Fruit fly (Drosophila melanogaster) whole organism, embryonic: ENCODE results near the gene corto.
A peak's percentile ranks its signal among the peaks of the same experiment; 100 is the strongest.

Experiments
- ATbp ChIP-seq: fragments of 200-800 bp; sonication (Bioruptor generic); optimal IDR thresholded peaks from 2 replicates; lab custom pipeline; 2017; ENCODE audit warnings: missing biosample characterization, mild to moderate bottlenecking, missing genetic modification characterization, missing genetic modification reagents
- Atf6 ChIP-seq: fragments of 200-800 bp; sonication (Bioruptor generic); IDR thresholded peaks from 2 replicates; pipeline ENCODE4 v1.3.6; 2022; ENCODE audit warnings: missing biosample characterization, missing genetic modification characterization
- B-H2 ChIP-seq: fragments of 200-800 bp; sonication (Bioruptor generic); optimal IDR thresholded peaks from 2 replicates; lab custom pipeline; 2018; ENCODE audit warnings: missing biosample characterization, mild to moderate bottlenecking, missing genetic modification characterization
- BtbVII ChIP-seq: fragments of 200-800 bp; sonication (Bioruptor generic); optimal IDR thresholded peaks from 3 replicates; lab custom pipeline; 2017; ENCODE audit warnings: missing biosample characterization, mild to moderate bottlenecking, missing genetic modification characterization
- CG11723 ChIP-seq: fragments of 200-800 bp; sonication (Bioruptor generic); optimal IDR thresholded peaks from 2 replicates; lab custom pipeline; 2017; ENCODE audit warnings: missing biosample characterization, mild to moderate bottlenecking, missing genetic modification characterization
- CG12155 ChIP-seq: fragments of 200-800 bp; sonication (Bioruptor generic); optimal IDR thresholded peaks from 3 replicates; lab custom pipeline; 2016; ENCODE audit warnings: missing biosample characterization, missing genetic modification characterization
- CG12659 ChIP-seq: fragments of 200-800 bp; sonication (Bioruptor generic); optimal IDR thresholded peaks from 3 replicates; lab custom pipeline; 2017; ENCODE audit warnings: mild to moderate bottlenecking, missing biosample characterization, missing genetic modification reagents, missing genetic modification characterization
- CG12769 ChIP-seq: fragments of 200-800 bp; sonication (Bioruptor generic); optimal IDR thresholded peaks from 2 replicates; lab custom pipeline; 2019; ENCODE audit warnings: missing biosample characterization, mild to moderate bottlenecking, missing genetic modification characterization, moderate library complexity
- CG13894 ChIP-seq: fragments of 200-800 bp; sonication (Bioruptor generic); optimal IDR thresholded peaks from 3 replicates; lab custom pipeline; 2018; ENCODE audit warnings: missing biosample characterization, mild to moderate bottlenecking, missing genetic modification characterization, moderate library complexity
- CG14441 ChIP-seq: fragments of 200-800 bp; sonication (Bioruptor generic); IDR thresholded peaks from 2 replicates; pipeline ENCODE4 v1.3.6; 2022; ENCODE audit warnings: missing biosample characterization, missing genetic modification characterization
- CG15011 ChIP-seq: fragments of 200-800 bp; sonication (Bioruptor generic); optimal IDR thresholded peaks from 3 replicates; lab custom pipeline; 2018; ENCODE audit warnings: missing biosample characterization, mild to moderate bottlenecking, missing genetic modification characterization
- CG1529 ChIP-seq: fragments of 200-800 bp; sonication (Bioruptor generic); optimal IDR thresholded peaks from 3 replicates; lab custom pipeline; 2018; ENCODE audit warnings: missing biosample characterization, missing genetic modification characterization
- CG17385 ChIP-seq: fragments of 200-800 bp; sonication (Bioruptor generic); optimal IDR thresholded peaks from 3 replicates; lab custom pipeline; 2018; ENCODE audit warnings: missing biosample characterization, mild to moderate bottlenecking, missing genetic modification characterization
- CG30020 ChIP-seq: fragments of 200-800 bp; optimal IDR thresholded peaks from 2 replicates; lab custom pipeline; 2019; ENCODE audit warnings: missing biosample characterization, mild to moderate bottlenecking, missing genetic modification characterization, moderate library complexity
- CG3407 ChIP-seq: fragments of 200-800 bp; sonication (Bioruptor generic); optimal IDR thresholded peaks from 2 replicates; lab custom pipeline; 2018; ENCODE audit warnings: missing biosample characterization, mild to moderate bottlenecking, missing genetic modification characterization
- CG3995 ChIP-seq: fragments of 200-800 bp; sonication (Bioruptor generic); optimal IDR thresholded peaks from 3 replicates; lab custom pipeline; 2016; ENCODE audit warnings: missing biosample characterization, missing genetic modification characterization
- CG4424 ChIP-seq: fragments of 200-800 bp; sonication (Bioruptor generic); optimal IDR thresholded peaks from 3 replicates; lab custom pipeline; 2016; ENCODE audit warnings: missing biosample characterization, missing genetic modification characterization
- CG6272 ChIP-seq: fragments of 200-800 bp; sonication (Bioruptor generic); IDR thresholded peaks from 2 replicates; pipeline ENCODE4 v1.3.6; 2022; ENCODE audit warnings: missing biosample characterization, missing genetic modification characterization
- CG6765 ChIP-seq: fragments of 200-800 bp; sonication (Bioruptor generic); optimal IDR thresholded peaks from 3 replicates; lab custom pipeline; 2017; ENCODE audit warnings: missing biosample characterization, mild to moderate bottlenecking, missing genetic modification characterization
- CG6813 ChIP-seq: fragments of 200-800 bp; sonication (Bioruptor generic); optimal IDR thresholded peaks from 2 replicates; lab custom pipeline; 2017; ENCODE audit warnings: missing biosample characterization, missing genetic modification characterization, mild to moderate bottlenecking, moderate library complexity, missing genetic modification reagents
- CG6854 ChIP-seq: fragments of 200-800 bp; sonication (Bioruptor generic); optimal IDR thresholded peaks from 3 replicates; lab custom pipeline; 2017; ENCODE audit warnings: missing biosample characterization, mild to moderate bottlenecking, missing genetic modification characterization
- CG7928 ChIP-seq: fragments of 200-800 bp; sonication (Bioruptor generic); optimal IDR thresholded peaks from 2 replicates; lab custom pipeline; 2017; ENCODE audit warnings: missing biosample characterization, mild to moderate bottlenecking, missing genetic modification characterization
- CG8281 ChIP-seq: fragments of 200-800 bp; sonication (Bioruptor generic); optimal IDR thresholded peaks from 2 replicates; lab custom pipeline; 2018; ENCODE audit warnings: missing biosample characterization, mild to moderate bottlenecking, missing genetic modification characterization, moderate library complexity
- CG8290 ChIP-seq, 3 experiments: fragments of 200-800 bp; sonication (Bioruptor generic); optimal IDR thresholded peaks; 2 replicates each; lab custom pipeline; 2016 to 2019; ENCODE audit warnings: missing biosample characterization in 3 of 3, missing genetic modification characterization in 3 of 3, mild to moderate bottlenecking in 2 of 3, moderate library complexity in 1 of 3
- CrebB ChIP-seq: fragments of 200-800 bp; sonication (Bioruptor generic); optimal IDR thresholded peaks from 3 replicates; lab custom pipeline; 2018; ENCODE audit warnings: missing biosample characterization, mild to moderate bottlenecking, missing genetic modification characterization
- D ChIP-seq, 2 experiments: fragments of 200-800 bp in 1 of 2; fragments of >200 bp in 1 of 2; sonication (Bioruptor generic) in 1 of 2; optimal IDR thresholded peaks; 2 replicates in 1 of 2; 3 replicates in 1 of 2; lab custom pipeline; 2017; ENCODE audit warnings: mild to moderate bottlenecking in 1 of 2, missing biosample characterization in 1 of 2, missing genetic modification characterization in 1 of 2, missing genetic modification reagents in 1 of 2
- Dip3 ChIP-seq: fragments of 200-800 bp; sonication (Bioruptor generic); optimal IDR thresholded peaks from 3 replicates; lab custom pipeline; 2016; ENCODE audit warnings: missing biosample characterization, missing genetic modification characterization
- Hand ChIP-seq: fragments of 200-800 bp; sonication (Bioruptor generic); optimal IDR thresholded peaks from 2 replicates; lab custom pipeline; 2017; ENCODE audit warnings: mild to moderate bottlenecking, missing biosample characterization, missing genetic modification reagents, missing genetic modification characterization
- Hey ChIP-seq: fragments of 200-800 bp; sonication (Bioruptor generic); optimal IDR thresholded peaks from 3 replicates; lab custom pipeline; 2018; ENCODE audit warnings: missing biosample characterization, mild to moderate bottlenecking, missing genetic modification characterization
- MTF-1 ChIP-seq: fragments of 200-800 bp; sonication (Bioruptor generic); optimal IDR thresholded peaks from 2 replicates; lab custom pipeline; 2018; ENCODE audit warnings: missing biosample characterization, mild to moderate bottlenecking, missing genetic modification characterization, borderline replicate concordance
- Mes4 ChIP-seq: fragments of 200-800 bp; sonication (Bioruptor generic); optimal IDR thresholded peaks from 2 replicates; lab custom pipeline; 2016; ENCODE audit warnings: missing biosample characterization, missing genetic modification characterization
- NK7.1 ChIP-seq: fragments of 200-800 bp; sonication (Bioruptor generic); optimal IDR thresholded peaks from 3 replicates; lab custom pipeline; 2016; ENCODE audit warnings: missing biosample characterization, missing genetic modification characterization
- Opbp ChIP-seq: fragments of 200-800 bp; sonication (Bioruptor generic); IDR thresholded peaks from 3 replicates; pipeline ENCODE4 v1.3.6; 2022; ENCODE audit warnings: missing biosample characterization, missing genetic modification characterization; ENCODE audit not compliant: partially characterized antibody
- Pdp1 ChIP-seq, 2 experiments: fragments of 200-800 bp; sonication (Bioruptor generic); optimal IDR thresholded peaks; 3 replicates each; lab custom pipeline; 2016; ENCODE audit warnings: missing biosample characterization in 2 of 2, missing genetic modification characterization in 2 of 2, mild to moderate bottlenecking in 1 of 2, moderate library complexity in 1 of 2
- Six4 ChIP-seq: fragments of 200-800 bp; sonication (Bioruptor generic); optimal IDR thresholded peaks from 2 replicates; lab custom pipeline; 2016; ENCODE audit warnings: missing biosample characterization, missing genetic modification characterization
- Ssrp ChIP-seq: fragments of 200-800 bp; sonication (Bioruptor generic); optimal IDR thresholded peaks from 2 replicates; lab custom pipeline; 2018; ENCODE audit warnings: missing biosample characterization, mild to moderate bottlenecking, missing genetic modification characterization, moderate library complexity
- ab ChIP-seq: fragments of 200-800 bp; sonication (Bioruptor generic); optimal IDR thresholded peaks from 2 replicates; lab custom pipeline; 2016; ENCODE audit warnings: missing biosample characterization, missing genetic modification characterization
- ash1 ChIP-seq: fragments of 200-800 bp; sonication (Bioruptor generic); optimal IDR thresholded peaks from 2 replicates; lab custom pipeline; 2018; ENCODE audit warnings: missing biosample characterization, mild to moderate bottlenecking, missing genetic modification characterization
- bab2 ChIP-seq: fragments of 200-800 bp; sonication (Bioruptor generic); optimal IDR thresholded peaks from 2 replicates; lab custom pipeline; 2016; ENCODE audit warnings: missing biosample characterization, missing genetic modification characterization
- crc ChIP-seq: fragments of 200-800 bp; sonication (Bioruptor generic); optimal IDR thresholded peaks from 2 replicates; lab custom pipeline; 2016; ENCODE audit warnings: missing biosample characterization, missing genetic modification characterization
- fd64A ChIP-seq: fragments of 200-800 bp; sonication (Bioruptor generic); optimal IDR thresholded peaks from 3 replicates; lab custom pipeline; 2018; ENCODE audit warnings: missing biosample characterization, mild to moderate bottlenecking, missing genetic modification characterization
- ftz-f1 ChIP-seq: fragments of 200-800 bp; sonication (Bioruptor generic); optimal IDR thresholded peaks from 2 replicates; lab custom pipeline; 2016; ENCODE audit warnings: missing biosample characterization, missing genetic modification characterization
- jing ChIP-seq: fragments of 200-800 bp; sonication (Bioruptor generic); optimal IDR thresholded peaks from 2 replicates; lab custom pipeline; 2018; ENCODE audit warnings: missing biosample characterization, mild to moderate bottlenecking, missing genetic modification characterization
- lab ChIP-seq: fragments of 200-800 bp; sonication (Bioruptor generic); optimal IDR thresholded peaks from 3 replicates; lab custom pipeline; 2017; ENCODE audit warnings: missing biosample characterization, missing genetic modification characterization, mild to moderate bottlenecking, moderate library complexity, missing genetic modification reagents
- mam ChIP-seq: fragments of 200-800 bp; sonication (Bioruptor generic); optimal IDR thresholded peaks from 3 replicates; lab custom pipeline; 2016; ENCODE audit warnings: missing biosample characterization, missing genetic modification characterization
- p53 ChIP-seq: fragments of 200-800 bp; sonication (Bioruptor generic); optimal IDR thresholded peaks from 2 replicates; lab custom pipeline; 2016; ENCODE audit warnings: missing biosample characterization, missing genetic modification characterization
- ro ChIP-seq: fragments of 200-800 bp; sonication (Bioruptor generic); IDR thresholded peaks from 2 replicates; pipeline ENCODE4 v1.3.6; 2022; ENCODE audit warnings: missing biosample characterization, missing genetic modification characterization
- scrt ChIP-seq: fragments of 200-800 bp; sonication (Bioruptor generic); optimal IDR thresholded peaks from 2 replicates; lab custom pipeline; 2018; ENCODE audit warnings: missing biosample characterization, mild to moderate bottlenecking, missing genetic modification characterization, moderate library complexity
- tap ChIP-seq: fragments of 200-800 bp; optimal IDR thresholded peaks from 3 replicates; lab custom pipeline; 2019; ENCODE audit warnings: missing biosample characterization, mild to moderate bottlenecking, missing genetic modification characterization, moderate library complexity

The corto gene

DNA sequence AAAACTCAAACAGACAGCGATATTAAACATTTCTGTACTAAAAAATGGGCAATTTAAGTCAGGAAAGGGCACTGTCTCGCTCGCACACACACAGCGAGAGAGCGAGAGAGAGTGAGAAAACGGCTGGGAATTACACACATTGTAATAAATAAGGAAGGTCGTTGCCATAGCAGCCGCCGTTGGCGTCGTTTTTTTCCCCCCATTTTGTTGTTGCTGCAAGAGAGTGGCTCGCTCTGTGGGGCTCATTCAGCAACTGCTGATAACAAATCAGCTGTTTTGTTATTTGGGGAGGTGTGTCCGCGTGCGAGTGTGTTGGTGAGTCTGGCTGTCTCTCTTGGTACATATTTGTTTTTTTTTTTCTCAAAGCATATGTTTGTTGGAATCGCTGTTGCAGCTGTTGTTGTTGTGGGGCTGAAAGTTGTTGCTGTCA lies 976 bp upstream of the corto start (continued):
- no peak for TF ChIP-seq CG3995 (GFP tag; lab: Kevin White, UChicago)
- no peak for TF ChIP-seq jing
- no peak for TF ChIP-seq CG30020
- no peak for TF ChIP-seq tap (tag; lab: Kevin White, UChicago)
- TF ChIP-seq CG11723 (GFP tag; lab: Kevin White, UChicago), result peak; percentile 53
- no peak for TF ChIP-seq ro
- peak; percentile 93 for TF ChIP-seq ftz-f1 (GFP tag; lab: Kevin White, UChicago)
- TF ChIP-seq Dip3, result no peak
- no peak for TF ChIP-seq CG6272 (GFP tag; lab: Robert Waterston, UW)
- no peak for TF ChIP-seq Atf6 (GFP tag; lab: Robert Waterston, UW)
- TF ChIP-seq fd64A (GFP tag; lab: Kevin White, UChicago), result peak; percentile 72
- peak; percentile 42 for TF ChIP-seq scrt (GFP tag; lab: Kevin White, UChicago)
- TF ChIP-seq CG7928 (GFP tag; lab: Kevin White, UChicago), result no peak
- no peak for TF ChIP-seq Hey (tag; lab: Kevin White, UChicago)
- no peak for TF ChIP-seq CG14441 (GFP tag; lab: Robert Waterston, UW)
- no peak for TF ChIP-seq CG8281 (tag; lab: Kevin White, UChicago)
- no peak for TF ChIP-seq CG13894
- TF ChIP-seq Opbp (GFP tag; lab: Robert Waterston, UW), result no peak
- TF ChIP-seq ab (GFP tag; lab: Kevin White, UChicago), result no peak
- TF ChIP-seq CG15011, result no peak

DNA sequence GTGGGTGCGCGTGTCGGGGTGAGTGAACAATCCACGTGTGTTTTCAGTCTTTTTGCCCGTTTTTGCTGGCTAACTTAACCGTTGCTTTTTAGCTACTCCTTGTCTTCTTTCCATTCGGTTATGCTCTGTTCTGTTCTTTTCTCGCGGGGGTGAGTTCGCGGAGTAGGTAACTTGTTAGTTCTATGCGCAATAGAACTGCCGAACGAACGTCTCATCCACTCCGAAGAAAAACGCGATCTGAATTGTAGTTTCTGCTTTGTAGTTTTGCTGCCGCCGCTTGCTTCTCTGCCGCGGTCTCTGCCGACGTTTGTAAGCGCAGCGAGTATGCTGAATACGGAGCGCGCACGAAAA lies 426 bp downstream of the corto start:
- TF ChIP-seq CG17385, result peak; percentile 18
- TF ChIP-seq crc (GFP tag; lab: Kevin White, UChicago), result no peak
- no peak for TF ChIP-seq CG8290 (GFP tag; optimal IDR thresholded peaks at IDR 0.05; lab: Kevin White, UChicago)
- peak in 1 of 2 experiments; percentile 73 for TF ChIP-seq CG8290 (tag; optimal IDR thresholded peaks at IDR 0.05; lab: Kevin White, UChicago)
- TF ChIP-seq D (optimal IDR thresholded peaks at IDR 0.05; lab: Kevin White, UChicago), result no peak
- TF ChIP-seq D (GFP tag; optimal IDR thresholded peaks at IDR 0.05; lab: Kevin White, UChicago), result peak; percentile 2
- peak; percentile 13 for TF ChIP-seq Hand (GFP tag; lab: Kevin White, UChicago)
- TF ChIP-seq ATbp (GFP tag; lab: Kevin White, UChicago), result peak; percentile 19
- TF ChIP-seq CG6765 (GFP tag; lab: Kevin White, UChicago), result peak; percentile 12
- TF ChIP-seq B-H2, result peak; percentile 19
- peak; percentile 27 for TF ChIP-seq NK7.1 (GFP tag; lab: Kevin White, UChicago)
- peak; percentile 29 for TF ChIP-seq p53
- peak; percentile 40 for TF ChIP-seq MTF-1 (GFP tag; lab: Kevin White, UChicago)
- TF ChIP-seq BtbVII (GFP tag; lab: Kevin White, UChicago), result no peak
- peak; percentile 4 for TF ChIP-seq CG13894
- TF ChIP-seq Pdp1 (GFP tag; optimal IDR thresholded peaks at IDR 0.05; lab: Kevin White, UChicago), result peak in 1 of 2 experiments; percentile 38
- TF ChIP-seq lab (GFP tag; lab: Kevin White, UChicago), result peak; percentile 59
- no peak for TF ChIP-seq Ssrp (tag; lab: Kevin White, UChicago)
- peak; percentile 11 for TF ChIP-seq mam (GFP tag; lab: Kevin White, UChicago)
- TF ChIP-seq Mes4 (GFP tag; lab: Kevin White, UChicago), result peak; percentile 38
- peak; percentile 7 for TF ChIP-seq Hey (tag; lab: Kevin White, UChicago)
- TF ChIP-seq CG6813 (GFP tag; lab: Kevin White, UChicago), result peak; percentile 23
- peak; percentile 11 for TF ChIP-seq bab2
- TF ChIP-seq CG12155 (GFP tag; lab: Kevin White, UChicago), result peak; percentile 23
- peak; percentile 11 for TF ChIP-seq Six4 (GFP tag; lab: Kevin White, UChicago)
- peak; percentile 1 for TF ChIP-seq CG4424
- peak; percentile 20 for TF ChIP-seq CG12659 (GFP tag; lab: Kevin White, UChicago)
- TF ChIP-seq ash1 (GFP tag; lab: Kevin White, UChicago), result peak; percentile 90
- TF ChIP-seq CG12769, result peak; percentile 28
- peak; percentile 16 for TF ChIP-seq CrebB (tag; lab: Kevin White, UChicago)
- TF ChIP-seq CG3407 (GFP tag; lab: Kevin White, UChicago), result peak; percentile 2
- TF ChIP-seq CG1529 (GFP tag; lab: Kevin White, UChicago), result no peak
- TF ChIP-seq CG6854 (GFP tag; lab: Kevin White, UChicago), result peak; percentile 32
